Fruit fly (Drosophila melanogaster) Kc167 (cell line): ENCODE results near the gene CG14331.

ENCODE experiments used
- Myc ChIP-seq: fragments of >200 bp; optimal IDR thresholded peaks from 2 replicates; lab custom pipeline; 2017; ENCODE audit warnings: missing external identifiers
- Sin3A ChIP-seq: fragments of >200 bp; optimal IDR thresholded peaks from 2 replicates; lab custom pipeline; 2018; ENCODE audit warnings: missing external identifiers
- h ChIP-seq: fragments of >200 bp; optimal IDR thresholded peaks from 3 replicates; lab custom pipeline; 2018; ENCODE audit warnings: missing external identifiers
- insv ChIP-seq: fragments of >200 bp; optimal IDR thresholded peaks from 3 replicates; lab custom pipeline; 2018; ENCODE audit warnings: missing external identifiers
- psq ChIP-seq: fragments of >200 bp; optimal IDR thresholded peaks from 2 replicates; lab custom pipeline; 2017; ENCODE audit warnings: missing external identifiers
- ttk ChIP-seq: sonication (Bioruptor generic); optimal IDR thresholded peaks from 2 replicates; lab custom pipeline; 2017; ENCODE audit warnings: missing external identifiers

CG14331 gene

dm6 chr3R:17422102-17422501, 18.4 kb downstream of the CG14331 start, which contains the start of gene CG14332:
Gene CG14332 (minus strand): TSS chr3R:17422202.
- TF ChIP-seq psq (lab: Kevin White, UChicago) (no peak), h (no peak), Myc (lab: Kevin White, UChicago) (no peak), ttk (lab: Kevin White, UChicago) (no peak), Sin3A (lab: Kevin White, UChicago) (no peak), insv (no peak)

- TF ChIP-seq Sin3A (lab: Kevin White, UChicago): no peak
- no peak for TF ChIP-seq h
- TF ChIP-seq Myc (lab: Kevin White, UChicago): no peak
- TF ChIP-seq psq (lab: Kevin White, UChicago): no peak
- no peak for TF ChIP-seq insv
- no peak for TF ChIP-seq ttk (lab: Kevin White, UChicago)
Observed at dm6 chr3R:17420338-17420737, 20.2 kb downstream of the CG14331 start, which contains the start of gene CG42835. Gene CG42835 (plus strand): TSS chr3R:17420638.

- TF ChIP-seq h: no peak
- TF ChIP-seq psq (lab: Kevin White, UChicago): no peak
- no peak for TF ChIP-seq Myc (lab: Kevin White, UChicago)
- TF ChIP-seq insv: no peak
- TF ChIP-seq Sin3A (lab: Kevin White, UChicago): no peak
- no peak for TF ChIP-seq ttk (lab: Kevin White, UChicago)
Observed at dm6 chr3R:17418459-17418858, 22.1 kb downstream of the CG14331 start, which contains the start of gene CG42834. Gene CG42834 (plus strand): TSS chr3R:17418759.

- TF ChIP-seq Sin3A (lab: Kevin White, UChicago): no peak
Observed at dm6 chr3R:17417167-17417566, 23.4 kb downstream of the CG14331 start, which contains the start of gene CG33333. Gene CG33333 (plus strand): TSS chr3R:17417467.

- TF ChIP-seq ttk (lab: Kevin White, UChicago) (no peak), insv (no peak), Sin3A (lab: Kevin White, UChicago) (no peak), Myc (lab: Kevin White, UChicago) (no peak), psq (lab: Kevin White, UChicago) (no peak), h (no peak)
Observed at dm6 chr3R:17415439-17415838, 25.1 kb downstream of the CG14331 start, which contains the start of gene CG5866. Gene CG5866 (plus strand): TSS chr3R:17415739.

- TF ChIP-seq psq (lab: Kevin White, UChicago) (no peak), insv (no peak), h (no peak), Myc (lab: Kevin White, UChicago) (no peak), ttk (lab: Kevin White, UChicago) (no peak), Sin3A (lab: Kevin White, UChicago) (no peak)
Observed at dm6 chr3R:17413601-17414000, 26.9 kb downstream of the CG14331 start, which contains the start of gene CG42822. Gene CG42822 (plus strand): TSS chr3R:17413901.

dm6 chr3R:17412458-17413127, 27.9 kb downstream of the CG14331 start, which contains the start of gene CG42821:
Gene CG42821 (plus strand): TSS chr3R:17413077.
- TF ChIP-seq psq (lab: Kevin White, UChicago) (no peak), ttk (lab: Kevin White, UChicago) (no peak), h (no peak), Myc (lab: Kevin White, UChicago) (no peak), insv (no peak), Sin3A (lab: Kevin White, UChicago) (no peak)

- TF ChIP-seq Myc (lab: Kevin White, UChicago) (no peak), Sin3A (lab: Kevin White, UChicago) (no peak), h (no peak), psq (lab: Kevin White, UChicago) (no peak)
Observed at dm6 chr3R:17410808-17411207, 29.7 kb downstream of the CG14331 start, which contains the start of gene CG5863. Gene CG5863 (plus strand): TSS chr3R:17411108.

dm6 chr3R:17409319-17409718, 31.2 kb downstream of the CG14331 start, which contains the start of gene CG5860:
Gene CG5860 (plus strand): TSS chr3R:17409619.
- TF ChIP-seq insv (no peak), ttk (lab: Kevin White, UChicago) (no peak), Sin3A (lab: Kevin White, UChicago) (no peak), psq (lab: Kevin White, UChicago) (no peak), Myc (lab: Kevin White, UChicago) (no peak)

- TF ChIP-seq ttk (lab: Kevin White, UChicago) (no peak), psq (lab: Kevin White, UChicago) (no peak), Myc (lab: Kevin White, UChicago) (no peak), h (no peak), insv (no peak), Sin3A (lab: Kevin White, UChicago) (no peak)
Observed at dm6 chr3R:17407576-17407975, 33.0 kb downstream of the CG14331 start, which contains the start of gene CG17283. Gene CG17283 (plus strand): TSS chr3R:17407876.

dm6 chr3R:17406411-17406810, 34.1 kb downstream of the CG14331 start, which contains the start of the genes CG42824 and CG42798:
Gene CG42824 (minus strand): TSS chr3R:17406511.
Gene CG42798 (plus strand): TSS chr3R:17406678.
- TF ChIP-seq Sin3A (lab: Kevin White, UChicago): no peak
- TF ChIP-seq Myc (lab: Kevin White, UChicago): no peak
- no peak for TF ChIP-seq h
- TF ChIP-seq psq (lab: Kevin White, UChicago): no peak
- no peak for TF ChIP-seq ttk (lab: Kevin White, UChicago)
- no peak for TF ChIP-seq insv

dm6 chr3R:17405009-17405408, 35.5 kb downstream of the CG14331 start, which contains the start of gene CG42823:
Gene CG42823 (minus strand): TSS chr3R:17405109.
- TF ChIP-seq psq (lab: Kevin White, UChicago): no peak
